In genomic region chrII:43640-44039, ce11 we compare ENCODE assay signal across 8 worm cellular contexts.
TF ChIP-seq lines count a peak whose summit lies in the region.

TSS of gene nfyc-1 (plus strand) at chrII:43907.

TF ChIP-seq in whole organism, L1 larva, 84 proteins besides CTCF, POLR2A, EP300 and RAD21 (continues in another document):
- TF ChIP-seq lin-35 (GFP tag; optimal IDR thresholded peaks at IDR 0.05; lab: Kevin White, UChicago) = peak; percentile 76 to 86
- TF ChIP-seq F16B12.6 (tag; optimal IDR thresholded peaks at IDR 0.05; lab: Kevin White, UChicago) = peak; percentile 95
- no peak for TF ChIP-seq efl-3 (GFP tag; optimal IDR thresholded peaks at IDR 0.05; lab: Kevin White, UChicago)
- no peak for TF ChIP-seq ama-1 (optimal IDR thresholded peaks at IDR 0.05; lab: Kevin White, UChicago)
- no peak for TF ChIP-seq aly-2 (tag; optimal IDR thresholded peaks at IDR 0.05; lab: Kevin White, UChicago)
- no peak for TF ChIP-seq unc-62 (GFP tag; optimal IDR thresholded peaks at IDR 0.05; lab: Kevin White, UChicago)
- TF ChIP-seq lin-15B (tag; optimal IDR thresholded peaks at IDR 0.05; lab: Kevin White, UChicago) = peak; percentile 84
- no peak for TF ChIP-seq nhr-11 (tag; optimal IDR thresholded peaks at IDR 0.05; lab: Kevin White, UChicago)
- TF ChIP-seq nhr-28 (tag; optimal IDR thresholded peaks at IDR 0.05; lab: Kevin White, UChicago) = no peak
- no peak for TF ChIP-seq jun-1 (tag; optimal IDR thresholded peaks at IDR 0.05; lab: Kevin White, UChicago)
- TF ChIP-seq elt-2 (tag; optimal IDR thresholded peaks at IDR 0.05; lab: Kevin White, UChicago) = no peak
- peak; percentile 8 for TF ChIP-seq egl-13 (tag; optimal IDR thresholded peaks at IDR 0.05; lab: Kevin White, UChicago)

TF ChIP-seq in whole organism, L2 larva, 48 proteins besides CTCF, POLR2A, EP300 and RAD21 (continues in another document):
- peak; percentile 41 for TF ChIP-seq nhr-25 (tag; optimal IDR thresholded peaks at IDR 0.05; lab: Kevin White, UChicago)
- peak; percentile 98 for TF ChIP-seq skn-1 (tag; optimal IDR thresholded peaks at IDR 0.05; lab: Kevin White, UChicago)
- no peak for TF ChIP-seq mbf-1 (tag; optimal IDR thresholded peaks at IDR 0.05; lab: Kevin White, UChicago)
- no peak for TF ChIP-seq Y55F3AM.14 (GFP tag; optimal IDR thresholded peaks at IDR 0.05; lab: Kevin White, UChicago)
- TF ChIP-seq crh-2 (tag; optimal IDR thresholded peaks at IDR 0.05; lab: Kevin White, UChicago) = peak; percentile 77
- no peak for TF ChIP-seq nhr-237 (tag; optimal IDR thresholded peaks at IDR 0.05; lab: Kevin White, UChicago)
- peak; percentile 68 for TF ChIP-seq lin-11 (tag; optimal IDR thresholded peaks at IDR 0.05; lab: Kevin White, UChicago)
- peak; percentile 26 for TF ChIP-seq blmp-1 (tag; optimal IDR thresholded peaks at IDR 0.05; lab: Kevin White, UChicago; ENCODE audit: insufficient read depth)
- TF ChIP-seq mab-5 (tag; optimal IDR thresholded peaks at IDR 0.05; lab: Kevin White, UChicago) = no peak
- peak; percentile 87 for TF ChIP-seq C34F6.9 (tag; optimal IDR thresholded peaks at IDR 0.05; lab: Kevin White, UChicago)
- no peak for TF ChIP-seq R02D3.7 (tag; optimal IDR thresholded peaks at IDR 0.05; lab: Kevin White, UChicago)
- peak; percentile 60 for TF ChIP-seq nhr-129 (tag; optimal IDR thresholded peaks at IDR 0.05; lab: Kevin White, UChicago)

TF ChIP-seq in whole organism, L3 larva, 47 proteins besides CTCF, POLR2A, EP300 and RAD21 (continues in another document):
- no peak for TF ChIP-seq mml-1 (tag; optimal IDR thresholded peaks at IDR 0.05; lab: Kevin White, UChicago)
- TF ChIP-seq lin-39 (tag; optimal IDR thresholded peaks at IDR 0.05; lab: Kevin White, UChicago) = peak; percentile 65
- peak; percentile 65 for TF ChIP-seq nfya-1 (tag; optimal IDR thresholded peaks at IDR 0.05; lab: Kevin White, UChicago; ENCODE audit: insufficient read depth)
- no peak for TF ChIP-seq elt-3 (tag; optimal IDR thresholded peaks at IDR 0.05; lab: Kevin White, UChicago)
- TF ChIP-seq nhr-237 (tag; optimal IDR thresholded peaks at IDR 0.05; lab: Kevin White, UChicago) = no peak
- TF ChIP-seq elt-1 (tag; optimal IDR thresholded peaks at IDR 0.05; lab: Kevin White, UChicago) = no peak
- TF ChIP-seq ceh-9 (tag; optimal IDR thresholded peaks at IDR 0.05; lab: Kevin White, UChicago) = no peak
- no peak for TF ChIP-seq nhr-12 (tag; optimal IDR thresholded peaks at IDR 0.05; lab: Kevin White, UChicago)
- no peak for TF ChIP-seq tbx-2 (tag; optimal IDR thresholded peaks at IDR 0.05; lab: Kevin White, UChicago)
- peak; percentile 42 for TF ChIP-seq nhr-25 (tag; optimal IDR thresholded peaks at IDR 0.05; lab: Kevin White, UChicago)
- TF ChIP-seq mdl-1 (tag; optimal IDR thresholded peaks at IDR 0.05; lab: Kevin White, UChicago) = no peak
- no peak for TF ChIP-seq lsy-12 (tag; optimal IDR thresholded peaks at IDR 0.05; lab: Kevin White, UChicago)

TF ChIP-seq in whole organism, L4 larva, 104 proteins besides CTCF, POLR2A, EP300 and RAD21 (continues in another document):
- TF ChIP-seq ceh-20 (GFP tag; IDR thresholded peaks at IDR 0.05; lab: Robert Waterston, UW) (no peak), hif-1 (tag; optimal IDR thresholded peaks at IDR 0.05; lab: Kevin White, UChicago) (peak in 1 of 2 experiments; percentile 5), set-16 (GFP tag; IDR thresholded peaks at IDR 0.05; lab: Robert Waterston, UW) (no peak), fkh-10 (GFP tag; optimal IDR thresholded peaks at IDR 0.05; lab: Kevin White, UChicago) (peak; percentile 20), nhr-76 (tag; optimal IDR thresholded peaks at IDR 0.05; lab: Kevin White, UChicago) (no peak), lin-13 (GFP tag; optimal IDR thresholded peaks at IDR 0.05; lab: Kevin White, UChicago) (peak; percentile 63), hmg-1.1 (GFP tag; IDR thresholded peaks at IDR 0.05; lab: Robert Waterston, UW) (peak; percentile 52; the same call in 1 of the 2 replicates), dmd-8 (GFP tag; IDR thresholded peaks at IDR 0.05; lab: Robert Waterston, UW) (no peak), dmd-6 (GFP tag; IDR thresholded peaks at IDR 0.05; lab: Robert Waterston, UW) (no peak), nhr-25 (tag; optimal IDR thresholded peaks at IDR 0.05; lab: Kevin White, UChicago; ENCODE audit: borderline replicate concordance, insufficient read depth) (no peak), nhr-28 (tag; optimal IDR thresholded peaks at IDR 0.05; lab: Kevin White, UChicago) (peak; percentile 51), T20F7.1 (GFP tag; optimal IDR thresholded peaks at IDR 0.05; lab: Kevin White, UChicago) (peak; percentile 63)

TF ChIP-seq in whole organism, early embryonic, 17 proteins besides CTCF, POLR2A, EP300 and RAD21:
- TF ChIP-seq F13C5.2 (tag; optimal IDR thresholded peaks at IDR 0.05; lab: Kevin White, UChicago) = peak; percentile 54
- TF ChIP-seq flt-1 (GFP tag; IDR thresholded peaks at IDR 0.05; lab: Robert Waterston, UW) = no peak

TF ChIP-seq in whole organism, late embryonic, 69 proteins besides CTCF, POLR2A, EP300 and RAD21:
- TF ChIP-seq Y22D7AL.16 (tag; optimal IDR thresholded peaks at IDR 0.05; lab: Kevin White, UChicago) (no peak), nfya-1 (tag; optimal IDR thresholded peaks at IDR 0.05; lab: Kevin White, UChicago) (peak; percentile 28), C08G9.2 (tag; optimal IDR thresholded peaks at IDR 0.05; lab: Kevin White, UChicago) (no peak), unc-3 (GFP tag; conservative IDR thresholded peaks at IDR 0.05; lab: Robert Waterston, UW) (no peak), unc-3 (tag; optimal IDR thresholded peaks at IDR 0.05; lab: Kevin White, UChicago) (no peak), unc-55 (GFP tag; optimal IDR thresholded peaks at IDR 0.05; lab: Kevin White, UChicago) (peak; percentile 36), dve-1 (tag; optimal IDR thresholded peaks at IDR 0.05; lab: Kevin White, UChicago) (no peak), unc-42 (tag; optimal IDR thresholded peaks at IDR 0.05; lab: Kevin White, UChicago) (peak; percentile 76), F13H6.1 (tag; optimal IDR thresholded peaks at IDR 0.05; lab: Kevin White, UChicago) (no peak), ceh-34 (tag; optimal IDR thresholded peaks at IDR 0.05; lab: Kevin White, UChicago) (no peak)

TF ChIP-seq in whole organism, mixed stage, embryonic, 35 proteins besides CTCF, POLR2A, EP300 and RAD21:
- no peak for TF ChIP-seq zip-8 (tag; optimal IDR thresholded peaks at IDR 0.05; lab: Kevin White, UChicago)
- peak; percentile 57 for TF ChIP-seq lsy-2 (tag; optimal IDR thresholded peaks at IDR 0.05; lab: Kevin White, UChicago)
- peak; percentile 90 for TF ChIP-seq ces-1 (GFP tag; optimal IDR thresholded peaks at IDR 0.05; lab: Kevin White, UChicago)
- no peak for TF ChIP-seq elt-1 (tag; optimal IDR thresholded peaks at IDR 0.05; lab: Kevin White, UChicago; ENCODE audit: borderline replicate concordance, insufficient read depth)
- no peak for TF ChIP-seq cnd-1 (tag; optimal IDR thresholded peaks at IDR 0.05; lab: Kevin White, UChicago)
- no peak for TF ChIP-seq hlh-1 (tag; optimal IDR thresholded peaks at IDR 0.05; lab: Kevin White, UChicago)
- TF ChIP-seq lin-13 (tag; optimal IDR thresholded peaks at IDR 0.05; lab: Kevin White, UChicago) = peak; percentile 50
- no peak for TF ChIP-seq M03D4.4 (tag; optimal IDR thresholded peaks at IDR 0.05; lab: Kevin White, UChicago)
- no peak for TF ChIP-seq unc-62 (GFP tag; optimal IDR thresholded peaks at IDR 0.05; lab: Kevin White, UChicago)
- peak; percentile 66 for TF ChIP-seq mep-1 (tag; optimal IDR thresholded peaks at IDR 0.05; lab: Kevin White, UChicago)
- peak; percentile 74 for TF ChIP-seq pha-4 (tag; optimal IDR thresholded peaks at IDR 0.05; lab: Kevin White, UChicago)
- no peak for TF ChIP-seq nhr-12 (tag; optimal IDR thresholded peaks at IDR 0.05; lab: Kevin White, UChicago)
- no peak for TF ChIP-seq sptf-1 (tag; optimal IDR thresholded peaks at IDR 0.05; lab: Kevin White, UChicago)
- no peak for TF ChIP-seq ztf-11 (tag; optimal IDR thresholded peaks at IDR 0.05; lab: Kevin White, UChicago)
- TF ChIP-seq nhr-237 (tag; optimal IDR thresholded peaks at IDR 0.05; lab: Kevin White, UChicago) = peak; percentile 51

TF ChIP-seq in whole organism, young adult, 124 proteins besides CTCF, POLR2A, EP300 and RAD21:
- TF ChIP-seq hrde-1 (tag; optimal IDR thresholded peaks at IDR 0.05; lab: Kevin White, UChicago; ENCODE audit: borderline replicate concordance) = no peak
- TF ChIP-seq dox-1 (GFP tag; IDR thresholded peaks at IDR 0.05; lab: Robert Waterston, UW) = peak; percentile 41; the same call in 1 of the 2 replicates
- no peak for TF ChIP-seq cebp-1 (GFP tag; IDR thresholded peaks at IDR 0.05; lab: Robert Waterston, UW)
- TF ChIP-seq cebp-1 (tag; optimal IDR thresholded peaks at IDR 0.05; lab: Kevin White, UChicago) = peak; percentile 10
- TF ChIP-seq F23B12.7 (tag; optimal IDR thresholded peaks at IDR 0.05; lab: Kevin White, UChicago; ENCODE audit: insufficient read depth) = no peak
- no peak for TF ChIP-seq F57A8.1 (GFP tag; optimal IDR thresholded peaks at IDR 0.05; lab: Kevin White, UChicago)
- peak; percentile 7 for TF ChIP-seq ceh-27 (GFP tag; optimal IDR thresholded peaks at IDR 0.05; lab: Kevin White, UChicago)
- TF ChIP-seq mcd-1 (GFP tag; IDR thresholded peaks at IDR 0.05; lab: Robert Waterston, UW) = peak; percentile 81
- TF ChIP-seq lin-35 (GFP tag; optimal IDR thresholded peaks at IDR 0.05; lab: Kevin White, UChicago) = peak in 1 of 3 experiments; percentile 57
- no peak for TF ChIP-seq nhr-120 (GFP tag; IDR thresholded peaks at IDR 0.05; lab: Robert Waterston, UW)
- TF ChIP-seq rcor-1 (GFP tag; IDR thresholded peaks at IDR 0.05; lab: Robert Waterston, UW) = peak; percentile 41; the same call in 1 of the 2 replicates
- peak; percentile 27 for TF ChIP-seq lin-40 (tag; optimal IDR thresholded peaks at IDR 0.05; lab: Kevin White, UChicago)
- TF ChIP-seq efl-1 (GFP tag; optimal IDR thresholded peaks at IDR 0.05; lab: Kevin White, UChicago) = peak; percentile 27
- TF ChIP-seq ZK185.1 (tag; optimal IDR thresholded peaks at IDR 0.05; lab: Kevin White, UChicago; ENCODE audit: poor library complexity, severe bottlenecking) = peak; percentile 26
- peak; percentile 17 for TF ChIP-seq dpl-1 (GFP tag; optimal IDR thresholded peaks at IDR 0.05; lab: Kevin White, UChicago)
- TF ChIP-seq D2030.7 (GFP tag; IDR thresholded peaks at IDR 0.05; lab: Robert Waterston, UW) = peak; percentile 66
- TF ChIP-seq gei-17 (GFP tag; optimal IDR thresholded peaks at IDR 0.05; lab: Kevin White, UChicago) = no peak
- no peak for TF ChIP-seq snpc-4 (GFP tag; optimal IDR thresholded peaks at IDR 0.05; lab: Kevin White, UChicago)
- peak in 2 of 4 experiments; percentile 4 to 37 for TF ChIP-seq snpc-4 (tag; optimal IDR thresholded peaks at IDR 0.05; lab: Kevin White, UChicago)
- peak; percentile 44; the same call in 1 of the 2 replicates for TF ChIP-seq madf-6 (GFP tag; IDR thresholded peaks at IDR 0.05; lab: Robert Waterston, UW)
- peak in 1 of 2 experiments; percentile 19 for TF ChIP-seq let-607 (tag; optimal IDR thresholded peaks at IDR 0.05; lab: Kevin White, UChicago)
